Fruit fly (Drosophila melanogaster): ENCODE measurements around the gene for.

Gene for

dm6 chr2L:3618818-3619362 lies 37.9 kb downstream of the for start, which contains the start of gene Ugt36A1 (continued):
- TF ChIP-seq D (optimal IDR thresholded peaks at IDR 0.05) (peak; percentile 79), D (GFP tag; optimal IDR thresholded peaks at IDR 0.05) (no peak), cas (GFP tag; IDR thresholded peaks at IDR 0.05) (no peak), BtbVII (GFP tag; optimal IDR thresholded peaks at IDR 0.05) (no peak), CG33557 (GFP tag; optimal IDR thresholded peaks at IDR 0.05) (no peak), odd (GFP tag; optimal IDR thresholded peaks at IDR 0.05) (peak; percentile 13), sr (GFP tag; IDR thresholded peaks at IDR 0.05) (no peak), CG10565 (GFP tag; optimal IDR thresholded peaks at IDR 0.05) (no peak), onecut (GFP tag; IDR thresholded peaks at IDR 0.05) (peak; percentile 88), CG14860 (GFP tag; IDR thresholded peaks at IDR 0.05; ENCODE audit: partially characterized antibody) (peak; percentile 70), Oli (tag; optimal IDR thresholded peaks at IDR 0.05) (no peak), ham (GFP tag; IDR thresholded peaks at IDR 0.05) (no peak)

DNA sequence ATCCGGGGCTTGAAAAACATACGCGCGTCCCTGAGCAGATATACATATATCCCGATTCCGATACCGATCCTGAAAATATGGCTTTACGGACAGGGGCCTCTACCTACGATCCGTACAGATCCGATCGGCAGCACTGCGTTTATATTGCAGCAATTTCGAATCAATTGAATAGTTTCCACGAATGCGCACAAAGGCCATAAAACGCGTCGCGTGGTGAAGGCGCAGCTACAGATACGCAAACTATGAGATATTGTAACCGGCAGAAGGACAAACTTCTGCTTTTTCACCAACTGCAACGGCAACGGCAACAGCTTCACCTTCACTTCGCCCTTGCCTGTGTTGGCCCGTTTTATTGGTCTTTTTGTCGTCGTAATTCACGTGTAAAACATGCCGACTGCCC lies 41.6 kb downstream of the for start:
- TF ChIP-seq cad (GFP tag; optimal IDR thresholded peaks at IDR 0.05) = peak; percentile 97
- peak; percentile 55 for TF ChIP-seq CG7271 (tag; optimal IDR thresholded peaks at IDR 0.05)
- peak in 1 of 2 experiments; percentile 69 for TF ChIP-seq tll (GFP tag; optimal IDR thresholded peaks at IDR 0.05)
- TF ChIP-seq schlank (tag; optimal IDR thresholded peaks at IDR 0.05) = no peak
- TF ChIP-seq CG1832 (GFP tag; optimal IDR thresholded peaks at IDR 0.05) = no peak

- no peak for TF ChIP-seq fu2 (GFP tag; optimal IDR thresholded peaks at IDR 0.05)
- peak; percentile 40 for TF ChIP-seq CG10543 (GFP tag; optimal IDR thresholded peaks at IDR 0.05)
- TF ChIP-seq odd (GFP tag; optimal IDR thresholded peaks at IDR 0.05) = peak; percentile 66
- 0 out of 2 replicates have a peak, but pooled peaks have one; percentile 40 for TF ChIP-seq sens-2 (GFP tag; IDR thresholded peaks at IDR 0.05)
- TF ChIP-seq CG2678 (tag; optimal IDR thresholded peaks at IDR 0.05) = peak; percentile 23
- TF ChIP-seq rib (GFP tag; IDR thresholded peaks at IDR 0.05) = 0 out of 2 replicates have a peak, but pooled peaks have one; percentile 34
- peak; percentile 67 for TF ChIP-seq sug (tag; optimal IDR thresholded peaks at IDR 0.05)
- TF ChIP-seq sqz (GFP tag; optimal IDR thresholded peaks at IDR 0.05) = peak; percentile 35
- TF ChIP-seq tll (GFP tag; optimal IDR thresholded peaks at IDR 0.05) = peak in 1 of 2 experiments; percentile 15
- TF ChIP-seq Nf-YC (tag; optimal IDR thresholded peaks at IDR 0.05) = peak; percentile 94
- TF ChIP-seq CG34224 (GFP tag; IDR thresholded peaks at IDR 0.05; ENCODE audit: partially characterized antibody) = no peak
- peak; percentile 90 for TF ChIP-seq cad (GFP tag; optimal IDR thresholded peaks at IDR 0.05)
- TF ChIP-seq sens (GFP tag) = peak; percentile 73
- no peak for TF ChIP-seq stwl (tag; optimal IDR thresholded peaks at IDR 0.05)
- no peak for TF ChIP-seq CG7786 (GFP tag; optimal IDR thresholded peaks at IDR 0.05)
- peak; percentile 21 for TF ChIP-seq Deaf1 (tag; optimal IDR thresholded peaks at IDR 0.05)
- no peak for TF ChIP-seq pan (optimal IDR thresholded peaks at IDR 0.05)
- peak in 1 of 2 experiments; percentile 58 for TF ChIP-seq pan (GFP tag; optimal IDR thresholded peaks at IDR 0.05 in 1 of 2, IDR thresholded peaks at IDR 0.05 in 1 of 2)
- TF ChIP-seq CoRest (tag; optimal IDR thresholded peaks at IDR 0.05) = peak; percentile 19
- TF ChIP-seq CG32532 (GFP tag; IDR thresholded peaks at IDR 0.05) = peak; percentile 30
- TF ChIP-seq crol (GFP tag; IDR thresholded peaks at IDR 0.05) = 0 out of 2 replicates have a peak, but pooled peaks have one; percentile 21
- TF ChIP-seq Pdp1 (GFP tag; optimal IDR thresholded peaks at IDR 0.05) = no peak
- peak; percentile 25; the same call in 1 of the 2 replicates for TF ChIP-seq sob (GFP tag; IDR thresholded peaks at IDR 0.05)
- no peak for TF ChIP-seq repo (GFP tag; optimal IDR thresholded peaks at IDR 0.05)
- TF ChIP-seq CG1832 (GFP tag; optimal IDR thresholded peaks at IDR 0.05) = peak; percentile 71
- TF ChIP-seq Med (GFP tag) = peak; percentile 73
- TF ChIP-seq Nf-YB (GFP tag; optimal IDR thresholded peaks at IDR 0.05) = peak; percentile 95
- 0 out of 3 replicates have a peak, but pooled peaks have one; percentile 24 for TF ChIP-seq z (GFP tag; IDR thresholded peaks at IDR 0.05)
- 0 out of 2 replicates have a peak, but pooled peaks have one; percentile 24 for TF ChIP-seq Nf-YA (GFP tag; IDR thresholded peaks at IDR 0.05)
- 0 out of 3 replicates have a peak, but pooled peaks have one; percentile 11 for TF ChIP-seq ken (GFP tag; IDR thresholded peaks at IDR 0.05)
These were observed 44.9 kb downstream of the for start for dm6 chr2L:3611762-3612424.
